Worm (Caenorhabditis elegans) whole organism, L1 larva: ENCODE measurements around the gene col-139.

Experiments used
- ceh-82 ChIP-seq, 3 experiments: fragments of 150-350 bp in 1 of 3; sonication (generic microtip) in 2 of 3; optimal IDR thresholded peaks; 2 replicates each; lab custom pipeline; 2014 to 2017; ENCODE audit warnings: missing biosample characterization in 3 of 3, missing genetic modification characterization in 3 of 3
- mdl-1 ChIP-seq, 2 experiments: fragments of 150-350 bp; optimal IDR thresholded peaks; 2 replicates each; lab custom pipeline; 2014 to 2017; ENCODE audit warnings: missing biosample characterization in 2 of 2, missing genetic modification characterization in 2 of 2, inconsistent platforms in 1 of 2
- nhr-76 ChIP-seq: sonication (generic microtip); optimal IDR thresholded peaks from 2 replicates; lab custom pipeline; 2017; ENCODE audit warnings: missing biosample characterization, missing genetic modification characterization
- skn-1 ChIP-seq: fragments of 150-350 bp; optimal IDR thresholded peaks from 2 replicates; lab custom pipeline; 2014; ENCODE audit warnings: missing biosample characterization, missing genetic modification characterization
- sox-4 ChIP-seq: sonication (generic microtip); optimal IDR thresholded peaks from 2 replicates; lab custom pipeline; 2016; ENCODE audit warnings: missing genetic modification characterization, missing compliant biosample characterization
- zag-1 ChIP-seq: fragments of 150-350 bp; optimal IDR thresholded peaks from 2 replicates; lab custom pipeline; 2014; ENCODE audit warnings: missing biosample characterization, missing genetic modification characterization

DNA sequence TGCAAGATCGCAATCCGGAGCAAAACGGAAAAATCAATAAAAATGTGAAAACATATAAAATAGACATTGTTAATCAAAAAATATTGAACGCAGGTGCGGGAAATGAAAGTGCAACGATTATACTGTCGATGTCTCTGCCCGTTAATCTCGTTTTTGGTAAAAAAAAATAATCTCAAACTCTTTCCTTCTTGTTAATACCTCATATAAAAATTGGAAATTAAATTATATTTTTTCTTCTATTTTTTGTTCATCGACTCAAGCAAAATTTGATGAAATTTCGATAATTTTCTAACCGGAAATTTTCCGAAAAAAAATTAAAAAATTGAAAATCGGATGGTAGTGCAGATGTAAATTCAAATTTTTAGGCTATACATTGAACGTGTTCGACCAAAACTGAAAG is 18.7 kb upstream of the col-139 start, which contains the start of gene K03B4.9:
- no peak for TF ChIP-seq zag-1 (tag; lab: Kevin White, UChicago)
- TF ChIP-seq mdl-1 (tag; optimal IDR thresholded peaks at IDR 0.05; lab: Kevin White, UChicago), result no peak
- TF ChIP-seq ceh-82 (tag; optimal IDR thresholded peaks at IDR 0.05; lab: Kevin White, UChicago), result no peak
- TF ChIP-seq sox-4, result no peak
- TF ChIP-seq skn-1 (tag; lab: Kevin White, UChicago), result no peak
- no peak for TF ChIP-seq nhr-76
